Fruit fly (Drosophila melanogaster) whole organism, embryonic: ENCODE data around the gene crc.

Experiments
- Atf-2 ChIP-seq: fragments of 200-800 bp; sonication (Bioruptor generic); optimal IDR thresholded peaks from 2 replicates; lab custom pipeline; 2016; ENCODE audit warnings: missing biosample characterization, missing genetic modification characterization
- CG10267 ChIP-seq: fragments of 200-800 bp; sonication (Bioruptor generic); optimal IDR thresholded peaks from 2 replicates; lab custom pipeline; 2018; ENCODE audit warnings: missing biosample characterization, mild to moderate bottlenecking, missing genetic modification characterization, moderate library complexity
- CG11247 ChIP-seq: fragments of 200-800 bp; sonication (Bioruptor generic); IDR thresholded peaks from 2 replicates; pipeline ENCODE4 v1.3.6; 2022; ENCODE audit warnings: missing biosample characterization, missing genetic modification characterization
- CG13624 ChIP-seq: fragments of 200-800 bp; sonication (Bioruptor generic); optimal IDR thresholded peaks from 2 replicates; lab custom pipeline; 2016; ENCODE audit warnings: missing biosample characterization, missing genetic modification characterization
- CG16863 ChIP-seq: fragments of 200-800 bp; sonication (Bioruptor generic); optimal IDR thresholded peaks from 3 replicates; lab custom pipeline; 2016; ENCODE audit warnings: missing biosample characterization, missing genetic modification characterization
- CG17361 ChIP-seq: fragments of 200-800 bp; sonication (Bioruptor generic); IDR thresholded peaks from 3 replicates; pipeline ENCODE4 v1.3.6; 2022; ENCODE audit warnings: missing biosample characterization, missing genetic modification characterization
- CG2199 ChIP-seq: fragments of 200-800 bp; sonication (Bioruptor generic); IDR thresholded peaks from 3 replicates; pipeline ENCODE4 v1.3.6; 2022; ENCODE audit warnings: missing biosample characterization, missing genetic modification characterization
- CG3726 ChIP-seq: fragments of 200-800 bp; sonication (Bioruptor generic); IDR thresholded peaks from 3 replicates; pipeline ENCODE4, ENCODE4 v1.3.6; 2022; ENCODE audit warnings: missing biosample characterization, missing genetic modification characterization
- CG9727 ChIP-seq: fragments of 200-800 bp; sonication (Bioruptor generic); optimal IDR thresholded peaks from 3 replicates; lab custom pipeline; 2017; ENCODE audit warnings: missing biosample characterization, mild to moderate bottlenecking, missing genetic modification characterization
- Doc3 ChIP-seq: fragments of 200-800 bp; sonication (Bioruptor generic); IDR thresholded peaks from 3 replicates; pipeline ENCODE4 v1.3.6; 2022; ENCODE audit warnings: missing biosample characterization, missing genetic modification characterization; ENCODE audit not compliant: partially characterized antibody
- Fer3 ChIP-seq: fragments of 200-800 bp; sonication (Bioruptor generic); optimal IDR thresholded peaks from 2 replicates; lab custom pipeline; 2018; ENCODE audit warnings: missing biosample characterization, mild to moderate bottlenecking, missing genetic modification characterization, moderate library complexity
- Gug ChIP-seq: fragments of 200-800 bp; sonication (Bioruptor generic); IDR thresholded peaks from 4 replicates; pipeline ENCODE4 v1.3.6; 2022; ENCODE audit warnings: missing biosample characterization, missing genetic modification characterization
- HHEX ChIP-seq: fragments of 200-800 bp; sonication (Bioruptor generic); optimal IDR thresholded peaks from 3 replicates; lab custom pipeline; 2017; ENCODE audit warnings: missing biosample characterization, mild to moderate bottlenecking, missing genetic modification characterization, missing genetic modification reagents
- Kr ChIP-seq: fragments of 200-800 bp; sonication (Bioruptor generic); optimal IDR thresholded peaks from 2 replicates; lab custom pipeline; 2017; ENCODE audit warnings: missing biosample characterization, mild to moderate bottlenecking, missing genetic modification characterization
- Lhr ChIP-seq: fragments of 200-800 bp; sonication (Bioruptor generic); optimal IDR thresholded peaks from 3 replicates; lab custom pipeline; 2017; ENCODE audit warnings: mild to moderate bottlenecking, missing biosample characterization, missing genetic modification reagents, missing genetic modification characterization
- MBD-R2 ChIP-seq: fragments of 200-800 bp; sonication (Bioruptor generic); IDR thresholded peaks from 2 replicates; pipeline ENCODE4 v1.3.6; 2022; ENCODE audit warnings: missing biosample characterization, missing genetic modification characterization
- Mrtf ChIP-seq: fragments of 200-800 bp; sonication (Bioruptor generic); IDR thresholded peaks from 3 replicates; pipeline ENCODE4 v1.3.6; 2022; ENCODE audit warnings: missing biosample characterization, missing genetic modification characterization
- NC2β ChIP-seq: fragments of 200-800 bp; sonication (Bioruptor generic); optimal IDR thresholded peaks from 2 replicates; lab custom pipeline; 2016; ENCODE audit warnings: missing biosample characterization, missing genetic modification characterization
- Opbp ChIP-seq: fragments of 200-800 bp; sonication (Bioruptor generic); IDR thresholded peaks from 3 replicates; pipeline ENCODE4 v1.3.6; 2022; ENCODE audit warnings: missing biosample characterization, missing genetic modification characterization; ENCODE audit not compliant: partially characterized antibody
- Ravus ChIP-seq: fragments of 200-800 bp; sonication (Bioruptor generic); IDR thresholded peaks from 2 replicates; pipeline ENCODE4 v1.3.6; 2022; ENCODE audit warnings: missing biosample characterization, missing genetic modification characterization
- Sry-β ChIP-seq: fragments of 200-800 bp; sonication (Bioruptor generic); optimal IDR thresholded peaks from 2 replicates; lab custom pipeline; 2018; ENCODE audit warnings: missing biosample characterization, mild to moderate bottlenecking, missing genetic modification characterization, moderate library complexity
- Sry-δ ChIP-seq: fragments of 200-800 bp; sonication (Bioruptor generic); optimal IDR thresholded peaks from 2 replicates; lab custom pipeline; 2016; ENCODE audit warnings: missing biosample characterization, missing genetic modification characterization
- amos ChIP-seq: fragments of 200-800 bp; sonication (Bioruptor generic); IDR thresholded peaks from 2 replicates; pipeline ENCODE4 v1.3.6; 2022; ENCODE audit warnings: missing biosample characterization, missing genetic modification characterization; ENCODE audit not compliant: partially characterized antibody
- caup ChIP-seq: fragments of 200-800 bp; sonication (Bioruptor generic); optimal IDR thresholded peaks from 3 replicates; lab custom pipeline; 2017; ENCODE audit warnings: missing biosample characterization, mild to moderate bottlenecking, missing genetic modification characterization, moderate library complexity; ENCODE audit not compliant: severe bottlenecking
- chm ChIP-seq: fragments of 200-800 bp; sonication (Bioruptor generic); IDR thresholded peaks from 2 replicates; pipeline ENCODE4 v1.3.6; 2022; ENCODE audit warnings: missing biosample characterization, missing genetic modification characterization
- cwo ChIP-seq: fragments of 200-800 bp; sonication (Bioruptor generic); optimal IDR thresholded peaks from 3 replicates; lab custom pipeline; 2017; ENCODE audit warnings: missing biosample characterization, missing genetic modification characterization, mild to moderate bottlenecking, moderate library complexity, missing genetic modification reagents
- dpn ChIP-seq, 2 experiments: fragments of 200-800 bp; sonication (Bioruptor generic); optimal IDR thresholded peaks; 3 replicates each; lab custom pipeline; 2016; ENCODE audit warnings: missing biosample characterization in 2 of 2, missing genetic modification characterization in 2 of 2
- her ChIP-seq: fragments of 200-800 bp; sonication (Bioruptor generic); optimal IDR thresholded peaks from 2 replicates; lab custom pipeline; 2016; ENCODE audit warnings: missing biosample characterization, missing genetic modification characterization
- hth ChIP-seq: fragments of >200 bp; optimal IDR thresholded peaks from 2 replicates; lab custom pipeline; 2017; ENCODE audit warnings: inconsistent platforms
- mld ChIP-seq: fragments of 200-800 bp; sonication (Bioruptor generic); IDR thresholded peaks from 3 replicates; pipeline ENCODE4 v1.3.6; 2022; ENCODE audit warnings: missing biosample characterization, missing genetic modification characterization; ENCODE audit not compliant: partially characterized antibody
- nom ChIP-seq: fragments of 200-800 bp; sonication (Bioruptor generic); optimal IDR thresholded peaks from 2 replicates; lab custom pipeline; 2017; ENCODE audit warnings: missing biosample characterization, missing genetic modification characterization, mild to moderate bottlenecking, moderate library complexity, missing genetic modification reagents
- pfk ChIP-seq: fragments of 200-800 bp; sonication (Bioruptor generic); optimal IDR thresholded peaks from 2 replicates; lab custom pipeline; 2018; ENCODE audit warnings: missing biosample characterization, mild to moderate bottlenecking, missing genetic modification characterization, moderate library complexity
- scrt ChIP-seq: fragments of 200-800 bp; sonication (Bioruptor generic); optimal IDR thresholded peaks from 2 replicates; lab custom pipeline; 2018; ENCODE audit warnings: missing biosample characterization, mild to moderate bottlenecking, missing genetic modification characterization, moderate library complexity
- seq ChIP-seq: fragments of 200-800 bp; sonication (Bioruptor generic); IDR thresholded peaks from 2 replicates; pipeline ENCODE4 v1.3.6; 2022; ENCODE audit warnings: missing biosample characterization, missing genetic modification characterization
- sima ChIP-seq: fragments of 200-800 bp; sonication (Bioruptor generic); optimal IDR thresholded peaks from 2 replicates; lab custom pipeline; 2016; ENCODE audit warnings: missing biosample characterization, missing genetic modification characterization
- slbo ChIP-seq: fragments of 200-800 bp; sonication (Bioruptor generic); IDR thresholded peaks from 2 replicates; pipeline ENCODE4 v1.3.6; 2022; ENCODE audit warnings: missing biosample characterization, missing genetic modification characterization
- stc ChIP-seq: fragments of 200-800 bp; sonication (Bioruptor generic); IDR thresholded peaks from 2 replicates; pipeline ENCODE4 v1.3.6; 2022; ENCODE audit warnings: missing biosample characterization, missing genetic modification characterization
- stwl ChIP-seq: fragments of 200-800 bp; sonication (Bioruptor generic); optimal IDR thresholded peaks from 3 replicates; lab custom pipeline; 2018; ENCODE audit warnings: missing biosample characterization, mild to moderate bottlenecking, missing genetic modification characterization, moderate library complexity
- trem ChIP-seq: fragments of 200-800 bp; optimal IDR thresholded peaks from 3 replicates; lab custom pipeline; 2019; ENCODE audit warnings: missing biosample characterization, mild to moderate bottlenecking, missing genetic modification characterization, moderate library complexity
- wek ChIP-seq: fragments of 200-800 bp; sonication (Bioruptor generic); optimal IDR thresholded peaks from 3 replicates; lab custom pipeline; 2018; ENCODE audit warnings: missing biosample characterization, mild to moderate bottlenecking, missing genetic modification characterization, moderate library complexity

The crc gene

DNA sequence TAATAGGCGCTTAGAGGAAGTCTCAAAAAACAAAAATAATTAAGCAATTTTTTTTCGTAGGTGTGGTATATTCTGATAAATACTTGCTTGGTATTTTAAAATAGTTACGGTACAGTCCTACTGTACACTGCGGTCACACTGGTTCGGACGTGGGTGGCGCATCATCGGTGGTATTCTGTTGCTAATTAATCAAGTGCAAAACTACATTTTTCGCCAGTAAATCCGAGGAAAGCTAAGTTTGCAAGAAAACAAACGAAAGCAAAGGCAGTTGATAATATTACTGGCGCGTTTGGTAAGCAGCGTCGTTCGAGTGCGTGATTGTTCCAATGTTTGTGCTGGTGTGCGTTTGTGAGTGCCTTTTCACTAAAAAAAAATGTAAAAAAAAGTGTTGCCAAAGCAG is 47.8 kb upstream of the crc start, which contains the start of gene CG8671 (continued):
- no peak for TF ChIP-seq CG11247 (GFP tag; lab: Robert Waterston, UW)
- peak; percentile 3 for TF ChIP-seq her
- no peak for TF ChIP-seq Fer3 (tag; lab: Kevin White, UChicago)
- peak; percentile 14 for TF ChIP-seq nom (GFP tag; lab: Kevin White, UChicago)
- no peak for TF ChIP-seq CG3726 (GFP tag; lab: Robert Waterston, UW)
- no peak for TF ChIP-seq dpn (GFP tag; optimal IDR thresholded peaks at IDR 0.05; lab: Kevin White, UChicago)
- no peak for TF ChIP-seq hth (lab: Kevin White, UChicago)
- TF ChIP-seq Kr, result no peak
- TF ChIP-seq CG9727, result no peak
- TF ChIP-seq CG17361, result peak; percentile 26; the same call in 1 of the 3 replicates
- no peak for TF ChIP-seq Sry-β
- TF ChIP-seq cwo (GFP tag; lab: Kevin White, UChicago), result no peak
- peak; percentile 19 for TF ChIP-seq CG13624 (GFP tag; lab: Kevin White, UChicago)
- no peak for TF ChIP-seq stc (GFP tag; lab: Robert Waterston, UW)
- TF ChIP-seq amos (GFP tag; lab: Robert Waterston, UW), result no peak
- peak; percentile 84 for TF ChIP-seq stwl (tag; lab: Kevin White, UChicago)
- no peak for TF ChIP-seq Ravus (GFP tag; lab: Robert Waterston, UW)
- TF ChIP-seq HHEX, result no peak
- TF ChIP-seq scrt (GFP tag; lab: Kevin White, UChicago), result no peak
- peak; percentile 2 for TF ChIP-seq caup (GFP tag; lab: Kevin White, UChicago)
- TF ChIP-seq trem (tag; lab: Kevin White, UChicago), result peak; percentile 34
- peak; percentile 49 for TF ChIP-seq MBD-R2 (GFP tag; lab: Robert Waterston, UW)
- peak; percentile 11 for TF ChIP-seq Sry-δ (GFP tag; lab: Kevin White, UChicago)
- TF ChIP-seq Atf-2 (GFP tag; lab: Kevin White, UChicago), result no peak
- peak; percentile 43 for TF ChIP-seq Lhr (GFP tag; lab: Kevin White, UChicago)
- no peak for TF ChIP-seq chm (GFP tag; lab: Robert Waterston, UW)
- TF ChIP-seq CG10267 (tag; lab: Kevin White, UChicago), result peak; percentile 36
- no peak for TF ChIP-seq NC2β (GFP tag; lab: Kevin White, UChicago)
- no peak for TF ChIP-seq seq (GFP tag; lab: Robert Waterston, UW)
- no peak for TF ChIP-seq pfk (GFP tag; lab: Kevin White, UChicago)
- no peak for TF ChIP-seq sima (GFP tag; lab: Kevin White, UChicago)
- TF ChIP-seq Doc3 (GFP tag; lab: Robert Waterston, UW), result no peak
- TF ChIP-seq wek, result peak; percentile 96
- TF ChIP-seq slbo (GFP tag; lab: Robert Waterston, UW), result no peak
- TF ChIP-seq Gug (GFP tag; lab: Robert Waterston, UW), result no peak
- 0 out of 3 replicates have a peak, but pooled peaks have one; percentile 30 for TF ChIP-seq CG2199 (GFP tag; lab: Robert Waterston, UW)
- TF ChIP-seq CG16863 (GFP tag; lab: Kevin White, UChicago), result no peak
- no peak for TF ChIP-seq Mrtf (GFP tag; lab: Robert Waterston, UW)
- TF ChIP-seq mld (GFP tag; lab: Robert Waterston, UW), result no peak
- TF ChIP-seq Opbp (GFP tag; lab: Robert Waterston, UW), result no peak
- TF ChIP-seq, all 482 proteins: peak for 75
